Fruit fly (Drosophila melanogaster) whole organism, embryonic: Measurements from ENCODE around the gene CG7985.

Experiments
- Atf-2 ChIP-seq: fragments of 200-800 bp; sonication (Bioruptor generic); optimal IDR thresholded peaks from 2 replicates; lab custom pipeline; 2016; ENCODE audit warnings: missing biosample characterization, missing genetic modification characterization
- C15 ChIP-seq: fragments of 200-800 bp; sonication (Bioruptor generic); IDR thresholded peaks from 3 replicates; pipeline ENCODE4 v1.3.6; 2022; ENCODE audit warnings: missing biosample characterization, missing genetic modification characterization
- CG12219 ChIP-seq: fragments of 200-800 bp; sonication (Bioruptor generic); optimal IDR thresholded peaks from 3 replicates; lab custom pipeline; 2018; ENCODE audit warnings: missing biosample characterization, mild to moderate bottlenecking, missing genetic modification characterization
- CG13123 ChIP-seq: fragments of 200-800 bp; sonication (Bioruptor generic); optimal IDR thresholded peaks from 2 replicates; lab custom pipeline; 2016; ENCODE audit warnings: missing biosample characterization, missing genetic modification characterization
- CG15696 ChIP-seq: fragments of 200-800 bp; sonication (Bioruptor generic); optimal IDR thresholded peaks from 2 replicates; lab custom pipeline; 2019; ENCODE audit warnings: missing biosample characterization, mild to moderate bottlenecking, missing genetic modification characterization, moderate library complexity
- CG17328 ChIP-seq: fragments of 200-800 bp; sonication (Bioruptor generic); IDR thresholded peaks from 2 replicates; pipeline ENCODE4 v1.3.6; 2022; ENCODE audit warnings: missing biosample characterization, missing genetic modification characterization
- CG2199 ChIP-seq: fragments of 200-800 bp; sonication (Bioruptor generic); IDR thresholded peaks from 3 replicates; pipeline ENCODE4 v1.3.6; 2022; ENCODE audit warnings: missing biosample characterization, missing genetic modification characterization
- CG2678 ChIP-seq: fragments of 200-800 bp; sonication (Bioruptor generic); optimal IDR thresholded peaks from 3 replicates; lab custom pipeline; 2019; ENCODE audit warnings: missing biosample characterization, mild to moderate bottlenecking, missing genetic modification characterization, moderate library complexity
- CG3163 ChIP-seq: fragments of 200-800 bp; sonication (Bioruptor generic); optimal IDR thresholded peaks from 3 replicates; lab custom pipeline; 2016; ENCODE audit warnings: missing biosample characterization, missing genetic modification characterization
- CG32772 ChIP-seq: fragments of 200-800 bp; sonication (Bioruptor generic); IDR thresholded peaks from 2 replicates; pipeline ENCODE4 v1.3.6; 2022; ENCODE audit warnings: missing biosample characterization, missing genetic modification characterization
- CG3281 ChIP-seq: fragments of 200-800 bp; sonication (Bioruptor generic); optimal IDR thresholded peaks from 3 replicates; lab custom pipeline; 2017; ENCODE audit warnings: missing biosample characterization, mild to moderate bottlenecking, missing genetic modification characterization
- CG42726 ChIP-seq: fragments of 200-800 bp; sonication (Bioruptor generic); IDR thresholded peaks from 2 replicates; pipeline ENCODE4 v1.3.6; 2022; ENCODE audit warnings: missing biosample characterization, missing genetic modification characterization; ENCODE audit not compliant: partially characterized antibody
- CG4707 ChIP-seq: fragments of 200-800 bp; sonication (Bioruptor generic); optimal IDR thresholded peaks from 2 replicates; lab custom pipeline; 2018; ENCODE audit warnings: missing biosample characterization, mild to moderate bottlenecking, missing genetic modification characterization, moderate library complexity
- CG4820 ChIP-seq: fragments of 200-800 bp; sonication (Bioruptor generic); optimal IDR thresholded peaks from 3 replicates; lab custom pipeline; 2016; ENCODE audit warnings: missing biosample characterization, missing genetic modification characterization
- CG5245 ChIP-seq: fragments of 200-800 bp; sonication (Bioruptor generic); optimal IDR thresholded peaks from 3 replicates; lab custom pipeline; 2016; ENCODE audit warnings: missing biosample characterization, missing genetic modification characterization
- CG6791 ChIP-seq: fragments of 200-800 bp; sonication (Bioruptor generic); IDR thresholded peaks from 3 replicates; pipeline ENCODE4 v1.3.6; 2022; ENCODE audit warnings: missing biosample characterization, missing genetic modification characterization; ENCODE audit not compliant: partially characterized antibody
- CG7839 ChIP-seq: fragments of 200-800 bp; sonication (Bioruptor generic); optimal IDR thresholded peaks from 3 replicates; lab custom pipeline; 2018; ENCODE audit warnings: missing biosample characterization, mild to moderate bottlenecking, missing genetic modification characterization, moderate library complexity
- CG7963 ChIP-seq: fragments of 200-800 bp; sonication (Bioruptor generic); IDR thresholded peaks from 3 replicates; pipeline ENCODE4 v1.3.6; 2022; ENCODE audit warnings: missing biosample characterization, missing genetic modification characterization; ENCODE audit not compliant: partially characterized antibody
- CG9215 ChIP-seq: fragments of 200-800 bp; sonication (Bioruptor generic); IDR thresholded peaks from 2 replicates; pipeline ENCODE4 v1.3.6; 2022; ENCODE audit warnings: missing biosample characterization, missing genetic modification characterization
- CG9797 ChIP-seq: fragments of 200-800 bp; sonication (Bioruptor generic); optimal IDR thresholded peaks from 3 replicates; lab custom pipeline; 2018; ENCODE audit warnings: missing biosample characterization, mild to moderate bottlenecking, missing genetic modification characterization
- Dll ChIP-seq: fragments of 200-800 bp; sonication (Bioruptor generic); IDR thresholded peaks from 4 replicates; pipeline ENCODE4 v1.3.6; 2022; ENCODE audit warnings: missing biosample characterization, missing genetic modification characterization; ENCODE audit not compliant: partially characterized antibody
- Drgx ChIP-seq: fragments of 200-800 bp; sonication (Bioruptor generic); IDR thresholded peaks from 2 replicates; pipeline ENCODE4 v1.3.6; 2022; ENCODE audit warnings: missing biosample characterization, missing genetic modification characterization
- Ets65A ChIP-seq: fragments of 200-800 bp; sonication (Bioruptor generic); peaks from one replicate; lab custom pipeline; 2016; ENCODE audit warnings: missing biosample characterization, missing genetic modification characterization
- Fer1 ChIP-seq: fragments of 200-800 bp; sonication (Bioruptor generic); optimal IDR thresholded peaks from 2 replicates; lab custom pipeline; 2017; ENCODE audit warnings: missing biosample characterization, mild to moderate bottlenecking, missing genetic modification characterization
- HLH4C ChIP-seq: fragments of 200-800 bp; sonication (Bioruptor generic); IDR thresholded peaks from 3 replicates; pipeline ENCODE4 v1.3.6; 2022; ENCODE audit warnings: missing biosample characterization, missing genetic modification characterization; ENCODE audit not compliant: partially characterized antibody
- Hmr ChIP-seq: fragments of 200-800 bp; sonication (Bioruptor generic); optimal IDR thresholded peaks from 3 replicates; lab custom pipeline; 2017; ENCODE audit warnings: mild to moderate bottlenecking, missing biosample characterization, missing genetic modification reagents, missing genetic modification characterization
- Max ChIP-seq: fragments of 200-800 bp; sonication (Bioruptor generic); optimal IDR thresholded peaks from 2 replicates; lab custom pipeline; 2016; ENCODE audit warnings: missing biosample characterization, mild to moderate bottlenecking, missing genetic modification characterization
- Mrtf ChIP-seq: fragments of 200-800 bp; sonication (Bioruptor generic); IDR thresholded peaks from 3 replicates; pipeline ENCODE4 v1.3.6; 2022; ENCODE audit warnings: missing biosample characterization, missing genetic modification characterization
- Ravus ChIP-seq: fragments of 200-800 bp; sonication (Bioruptor generic); IDR thresholded peaks from 2 replicates; pipeline ENCODE4 v1.3.6; 2022; ENCODE audit warnings: missing biosample characterization, missing genetic modification characterization
- YL-1 ChIP-seq: fragments of 200-800 bp; sonication (Bioruptor generic); optimal IDR thresholded peaks from 3 replicates; lab custom pipeline; 2017; ENCODE audit warnings: missing biosample characterization, mild to moderate bottlenecking, missing genetic modification characterization
- al ChIP-seq: fragments of 200-800 bp; sonication (Bioruptor generic); IDR thresholded peaks from 2 replicates; pipeline ENCODE4 v1.3.6; 2022; ENCODE audit warnings: missing biosample characterization, missing genetic modification characterization
- cad ChIP-seq: fragments of >200 bp; optimal IDR thresholded peaks from 2 replicates; lab custom pipeline; 2017; ENCODE audit warnings: missing biosample characterization, missing genetic modification characterization
- dan ChIP-seq: fragments of 200-800 bp; sonication (Bioruptor generic); IDR thresholded peaks from 2 replicates; pipeline ENCODE4 v1.3.6; 2022; ENCODE audit warnings: missing biosample characterization, missing genetic modification characterization
- dati ChIP-seq: fragments of 200-800 bp; sonication (Bioruptor generic); IDR thresholded peaks from 2 replicates; pipeline ENCODE4 v1.3.6; 2022; ENCODE audit warnings: missing biosample characterization, missing genetic modification characterization
- fd96Cb ChIP-seq: fragments of 200-800 bp; sonication (Bioruptor generic); optimal IDR thresholded peaks from 2 replicates; lab custom pipeline; 2018; ENCODE audit warnings: missing biosample characterization, mild to moderate bottlenecking, missing genetic modification characterization, moderate library complexity
- fu2 ChIP-seq: fragments of 200-800 bp; sonication (Bioruptor generic); optimal IDR thresholded peaks from 2 replicates; lab custom pipeline; 2016; ENCODE audit warnings: missing biosample characterization, missing genetic modification characterization
- gcm ChIP-seq: fragments of 200-800 bp; sonication (Bioruptor generic); optimal IDR thresholded peaks from 2 replicates; lab custom pipeline; 2019; ENCODE audit warnings: missing biosample characterization, mild to moderate bottlenecking, missing genetic modification characterization, moderate library complexity
- gem ChIP-seq: fragments of 200-800 bp; sonication (Bioruptor generic); optimal IDR thresholded peaks from 2 replicates; lab custom pipeline; 2019; ENCODE audit warnings: missing biosample characterization, mild to moderate bottlenecking, missing genetic modification characterization, moderate library complexity
- gsb-n ChIP-seq: fragments of 200-800 bp; sonication (Bioruptor generic); optimal IDR thresholded peaks from 3 replicates; lab custom pipeline; 2018; ENCODE audit warnings: missing biosample characterization, mild to moderate bottlenecking, missing genetic modification characterization
- gt ChIP-seq: fragments of 200-800 bp; sonication (Bioruptor generic); IDR thresholded peaks from 2 replicates; pipeline ENCODE4 v1.3.6; 2022; ENCODE audit warnings: missing biosample characterization, missing genetic modification characterization
- jing ChIP-seq: fragments of 200-800 bp; sonication (Bioruptor generic); optimal IDR thresholded peaks from 2 replicates; lab custom pipeline; 2018; ENCODE audit warnings: missing biosample characterization, mild to moderate bottlenecking, missing genetic modification characterization
- kah ChIP-seq: fragments of 200-800 bp; sonication (Bioruptor generic); optimal IDR thresholded peaks from 2 replicates; lab custom pipeline; 2018; ENCODE audit warnings: missing biosample characterization, mild to moderate bottlenecking, missing genetic modification characterization
- ken ChIP-seq: fragments of 200-800 bp; sonication (Bioruptor generic); IDR thresholded peaks from 3 replicates; pipeline ENCODE4 v1.3.6; 2022; ENCODE audit warnings: missing biosample characterization, missing genetic modification characterization
- lov ChIP-seq, 2 experiments: fragments of 200-800 bp in 1 of 2; fragments of >200 bp in 1 of 2; sonication (Bioruptor generic) in 1 of 2; IDR thresholded peaks in 1 of 2; optimal IDR thresholded peaks in 1 of 2; 2 replicates in 1 of 2; 3 replicates in 1 of 2; pipeline versions ENCODE4 v1.3.6 to Lab custom; 2017 to 2022; ENCODE audit warnings: missing biosample characterization in 1 of 2, missing genetic modification characterization in 1 of 2
- nmo ChIP-seq: fragments of 200-800 bp; sonication (Bioruptor generic); optimal IDR thresholded peaks from 2 replicates; lab custom pipeline; 2018; ENCODE audit warnings: missing biosample characterization, mild to moderate bottlenecking, missing genetic modification characterization, moderate library complexity
- odd ChIP-seq: fragments of 200-800 bp; sonication (Bioruptor generic); optimal IDR thresholded peaks from 2 replicates; lab custom pipeline; 2017; ENCODE audit warnings: missing biosample characterization, mild to moderate bottlenecking, missing genetic modification characterization
- sens ChIP-seq: fragments of 200-800 bp; sonication (Bioruptor generic); peaks from one replicate; lab custom pipeline; 2016; ENCODE audit warnings: missing biosample characterization, missing genetic modification characterization
- shn ChIP-seq: fragments of 200-800 bp; sonication (Bioruptor generic); optimal IDR thresholded peaks from 3 replicates; lab custom pipeline; 2016; ENCODE audit warnings: missing biosample characterization, missing genetic modification characterization
- sisA ChIP-seq: fragments of 200-800 bp; sonication (Bioruptor generic); IDR thresholded peaks from 2 replicates; pipeline ENCODE4 v1.3.6; 2022; ENCODE audit warnings: missing biosample characterization, missing genetic modification characterization
- toy ChIP-seq: fragments of 200-800 bp; sonication (Bioruptor generic); IDR thresholded peaks from 2 replicates; pipeline ENCODE4 v1.3.6; 2022; ENCODE audit warnings: missing biosample characterization, missing genetic modification characterization
- vfl ChIP-seq: fragments of 200-800 bp; sonication (Bioruptor generic); optimal IDR thresholded peaks from 2 replicates; lab custom pipeline; 2016; ENCODE audit warnings: missing biosample characterization, missing genetic modification characterization
- yki ChIP-seq: fragments of >200 bp; optimal IDR thresholded peaks from 3 replicates; lab custom pipeline; 2018

Gene CG7985

DNA sequence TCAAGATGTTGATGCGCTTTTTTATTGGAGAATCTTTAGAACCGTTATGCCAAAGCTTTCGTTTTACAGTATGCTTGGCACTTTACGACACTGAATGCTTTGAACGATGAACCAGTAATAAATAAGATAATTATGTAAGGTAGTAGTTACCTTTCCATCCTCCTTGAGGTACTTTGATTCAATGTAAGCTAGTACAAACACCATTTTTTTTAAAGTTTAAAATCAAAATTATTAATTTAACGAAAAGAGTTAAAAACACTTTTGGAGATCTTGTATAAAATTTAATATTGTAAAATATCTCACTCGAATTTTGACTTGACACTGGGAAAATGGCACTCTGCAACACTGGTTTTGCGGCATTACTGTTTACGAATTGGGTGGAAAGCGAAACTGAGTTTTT, 14.3 kb upstream of the CG7985 start, which contains the start of the genes Arp5 and CG7208:
Arp5 (plus strand) TSS at position 114 of the 400 bp plus-strand sequence.
CG7208 (minus strand) TSS at position 331 of the 400 bp plus-strand sequence.
- TF ChIP-seq gcm (GFP tag; lab: Kevin White, UChicago) (no peak), Hmr (GFP tag; lab: Kevin White, UChicago) (peak; percentile 81), nmo (GFP tag; lab: Kevin White, UChicago) (peak; percentile 83), Ravus (GFP tag; lab: Robert Waterston, UW) (no peak), CG9797 (no peak), CG6791 (GFP tag; lab: Robert Waterston, UW) (no peak), CG42726 (GFP tag; lab: Robert Waterston, UW) (no peak), al (GFP tag; lab: Robert Waterston, UW) (peak; percentile 72), CG4820 (GFP tag; lab: Kevin White, UChicago) (peak; percentile 34), CG2678 (tag; lab: Kevin White, UChicago) (no peak), Ets65A (GFP tag; lab: Kevin White, UChicago) (peak; percentile 90), HLH4C (GFP tag; lab: Robert Waterston, UW) (no peak), fd96Cb (tag; lab: Kevin White, UChicago) (peak; percentile 62), CG3163 (GFP tag; lab: Kevin White, UChicago) (peak; percentile 23), gt (GFP tag; lab: Robert Waterston, UW) (no peak), cad (no peak), odd (GFP tag; lab: Kevin White, UChicago) (no peak), CG17328 (GFP tag; lab: Robert Waterston, UW) (peak; percentile 40; the same call in 1 of the 2 replicates), CG7963 (GFP tag; lab: Robert Waterston, UW) (no peak), CG32772 (no peak), lov (optimal IDR thresholded peaks at IDR 0.05; lab: Kevin White, UChicago) (no peak), lov (GFP tag; IDR thresholded peaks at IDR 0.05; lab: Robert Waterston, UW) (no peak), Fer1 (GFP tag; lab: Kevin White, UChicago) (peak; percentile 70), CG12219 (GFP tag; lab: Kevin White, UChicago) (peak; percentile 7), Max (GFP tag; lab: Kevin White, UChicago) (peak; percentile 78), Atf-2 (GFP tag; lab: Kevin White, UChicago) (peak; percentile 48), kah (GFP tag; lab: Kevin White, UChicago) (no peak), dan (GFP tag; lab: Robert Waterston, UW) (no peak), toy (no peak), gsb-n (tag; lab: Kevin White, UChicago) (peak; percentile 57), ken (GFP tag; lab: Robert Waterston, UW) (peak; percentile 63; the same call in 1 of the 3 replicates), sisA (GFP tag; lab: Robert Waterston, UW) (peak; percentile 62), fu2 (GFP tag; lab: Kevin White, UChicago) (peak; percentile 62), CG7839 (tag; lab: Kevin White, UChicago) (no peak), gem (tag; lab: Kevin White, UChicago) (no peak), shn (GFP tag; lab: Kevin White, UChicago) (no peak), vfl (peak; percentile 54), CG9215 (GFP tag; lab: Robert Waterston, UW) (peak; percentile 69), dati (GFP tag; lab: Robert Waterston, UW) (no peak), CG2199 (GFP tag; lab: Robert Waterston, UW) (no peak), YL-1 (GFP tag; lab: Kevin White, UChicago) (peak; percentile 53), CG5245 (GFP tag; lab: Kevin White, UChicago) (peak; percentile 14), sens (peak; percentile 95), Drgx (GFP tag; lab: Robert Waterston, UW) (0 out of 2 replicates have a peak, but pooled peaks have one; percentile 49), C15 (GFP tag; lab: Robert Waterston, UW) (no peak), CG4707 (GFP tag; lab: Kevin White, UChicago) (no peak), jing (GFP tag; lab: Kevin White, UChicago) (no peak), Mrtf (GFP tag; lab: Robert Waterston, UW) (no peak), Dll (GFP tag; lab: Robert Waterston, UW) (peak; percentile 46; the same call in 1 of the 4 replicates), CG3281 (GFP tag; lab: Kevin White, UChicago) (peak; percentile 73), yki (lab: Kevin White, UChicago) (no peak), CG15696 (tag; lab: Kevin White, UChicago) (peak; percentile 4), CG13123 (peak; percentile 69)
